Worm (Caenorhabditis elegans): ENCODE data around the gene srw-13.

DNA sequence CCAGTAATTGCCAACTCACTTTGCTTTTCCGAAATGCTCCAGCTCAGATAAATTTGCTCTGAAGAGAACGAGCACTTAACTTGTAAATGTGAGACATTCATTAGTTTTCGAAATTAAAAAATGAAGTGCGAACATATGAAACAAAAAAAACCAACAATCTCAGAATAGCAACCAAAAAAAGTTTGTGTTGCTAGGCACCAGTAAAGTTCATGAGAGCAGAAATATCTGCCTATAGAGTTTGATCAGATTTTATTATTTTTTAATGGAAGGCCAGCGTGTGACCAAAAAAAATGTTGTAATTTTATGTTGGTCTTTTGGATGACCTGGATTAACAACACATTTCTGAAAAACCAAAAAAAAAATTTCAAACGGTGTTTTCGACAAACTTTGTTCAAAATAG, 31.8 kb downstream of the srw-13 start, which contains the start of gene M01B2.12:
- TF ChIP-seq ceh-14 (tag; optimal IDR thresholded peaks at IDR 0.05) (no peak), fax-1 (tag; optimal IDR thresholded peaks at IDR 0.05) (no peak), lin-11 (tag; optimal IDR thresholded peaks at IDR 0.05) (no peak)

Measured in whole organism, late embryonic.